Worm (Caenorhabditis elegans) whole organism, L2 larva: ENCODE measurements around the gene pals-16.
A peak's percentile ranks its signal among the peaks of the same experiment; 100 is the strongest.

ENCODE experiments used
- F13H6.1 ChIP-seq: sonication (generic microtip); optimal IDR thresholded peaks from 2 replicates; lab custom pipeline; 2016; ENCODE audit warnings: missing genetic modification characterization, missing compliant biosample characterization
- R02D3.7 ChIP-seq: fragments of 150-350 bp; optimal IDR thresholded peaks from 2 replicates; lab custom pipeline; 2014; ENCODE audit warnings: missing biosample characterization, missing genetic modification characterization
- Y55F3AM.14 ChIP-seq: fragments of 200-800 bp; sonication (Bioruptor generic); optimal IDR thresholded peaks from 2 replicates; lab custom pipeline; 2018; ENCODE audit warnings: mild to moderate bottlenecking, missing genetic modification characterization, missing compliant biosample characterization
- ZK546.5 ChIP-seq: sonication (generic microtip); optimal IDR thresholded peaks from 2 replicates; lab custom pipeline; 2017; ENCODE audit warnings: missing biosample characterization, missing genetic modification characterization
- alr-1 ChIP-seq: fragments of 150-350 bp; optimal IDR thresholded peaks from 2 replicates; lab custom pipeline; 2014; ENCODE audit warnings: missing biosample characterization, missing genetic modification characterization
- aly-2 ChIP-seq: fragments of 150-350 bp; optimal IDR thresholded peaks from 2 replicates; lab custom pipeline; 2014; ENCODE audit warnings: missing biosample characterization, missing genetic modification characterization
- ama-1 ChIP-seq: fragments of 150-350 bp; optimal IDR thresholded peaks from 2 replicates; lab custom pipeline; 2018; ENCODE audit warnings: inconsistent platforms
- blmp-1 ChIP-seq: sonication (generic microtip); optimal IDR thresholded peaks from 2 replicates; lab custom pipeline; 2017; ENCODE audit warnings: missing genetic modification characterization, mild to moderate bottlenecking, missing compliant biosample characterization, antibody characterized with exemption, moderate library complexity; ENCODE audit not compliant: insufficient read depth
- ceh-16 ChIP-seq: fragments of 150-350 bp; optimal IDR thresholded peaks from 2 replicates; lab custom pipeline; 2014; ENCODE audit warnings: missing biosample characterization, missing genetic modification characterization
- crh-2 ChIP-seq: sonication (generic microtip); optimal IDR thresholded peaks from 2 replicates; lab custom pipeline; 2017; ENCODE audit warnings: missing biosample characterization, missing genetic modification characterization
- elt-1 ChIP-seq: fragments of 150-350 bp; optimal IDR thresholded peaks from 2 replicates; lab custom pipeline; 2014; ENCODE audit warnings: missing biosample characterization, missing genetic modification characterization
- elt-3 ChIP-seq: sonication (generic microtip); optimal IDR thresholded peaks from 2 replicates; lab custom pipeline; 2017; ENCODE audit warnings: missing biosample characterization, missing genetic modification characterization
- fos-1 ChIP-seq: fragments of 150-350 bp; optimal IDR thresholded peaks from 2 replicates; lab custom pipeline; 2014; ENCODE audit warnings: missing biosample characterization, missing genetic modification characterization
- gmeb-1 ChIP-seq: fragments of 150-350 bp; optimal IDR thresholded peaks from 2 replicates; lab custom pipeline; 2014; ENCODE audit warnings: missing biosample characterization, missing genetic modification characterization
- lin-11 ChIP-seq: fragments of 150-350 bp; sonication (generic microtip); optimal IDR thresholded peaks from 2 replicates; lab custom pipeline; 2014; ENCODE audit warnings: missing biosample characterization, missing genetic modification characterization, inconsistent platforms, mixed read lengths
- lin-39 ChIP-seq: fragments of 150-350 bp; optimal IDR thresholded peaks from 2 replicates; lab custom pipeline; 2014; ENCODE audit warnings: missing biosample characterization, missing genetic modification reagents, missing genetic modification characterization
- lsy-2 ChIP-seq, 2 experiments: fragments of 150-350 bp in 1 of 2; sonication (generic microtip) in 1 of 2; optimal IDR thresholded peaks; 2 replicates each; lab custom pipeline; 2014 to 2017; ENCODE audit warnings: missing biosample characterization in 2 of 2, missing genetic modification characterization in 2 of 2
- mab-5 ChIP-seq: fragments of 150-350 bp; optimal IDR thresholded peaks from 2 replicates; lab custom pipeline; 2014; ENCODE audit warnings: missing biosample characterization, missing genetic modification characterization
- nhr-10 ChIP-seq: sonication (generic microtip); optimal IDR thresholded peaks from 2 replicates; lab custom pipeline; 2017; ENCODE audit warnings: missing biosample characterization, missing genetic modification characterization
- nhr-11 ChIP-seq: fragments of 150-350 bp; optimal IDR thresholded peaks from 2 replicates; lab custom pipeline; 2014; ENCODE audit warnings: missing biosample characterization, missing genetic modification characterization
- nhr-12 ChIP-seq: fragments of 150-350 bp; optimal IDR thresholded peaks from 2 replicates; lab custom pipeline; 2014; ENCODE audit warnings: missing biosample characterization, missing genetic modification characterization
- nhr-129 ChIP-seq: fragments of 150-350 bp; optimal IDR thresholded peaks from 2 replicates; lab custom pipeline; 2014; ENCODE audit warnings: missing biosample characterization, missing genetic modification characterization
- nhr-21 ChIP-seq: fragments of 150-350 bp; optimal IDR thresholded peaks from 2 replicates; lab custom pipeline; 2014; ENCODE audit warnings: missing biosample characterization, missing genetic modification characterization
- nhr-237 ChIP-seq: fragments of 150-350 bp; optimal IDR thresholded peaks from 2 replicates; lab custom pipeline; 2014; ENCODE audit warnings: missing biosample characterization, missing genetic modification characterization
- sem-4 ChIP-seq: fragments of 150-350 bp; optimal IDR thresholded peaks from 2 replicates; lab custom pipeline; 2014; ENCODE audit warnings: missing biosample characterization, missing genetic modification reagents, missing genetic modification characterization
- skn-1 ChIP-seq: sonication (generic microtip); optimal IDR thresholded peaks from 2 replicates; lab custom pipeline; 2017; ENCODE audit warnings: missing biosample characterization, missing genetic modification characterization
- sma-3 ChIP-seq: sonication (generic microtip); optimal IDR thresholded peaks from 2 replicates; lab custom pipeline; 2016; ENCODE audit warnings: missing genetic modification reagents, missing genetic modification characterization, missing compliant biosample characterization
- sma-9 ChIP-seq, 2 experiments: fragments of 150-350 bp in 1 of 2; sonication (generic microtip) in 1 of 2; optimal IDR thresholded peaks; 2 replicates each; lab custom pipeline; 2014 to 2016; ENCODE audit warnings: missing genetic modification characterization in 2 of 2, mild to moderate bottlenecking in 1 of 2, missing biosample characterization in 1 of 2, missing compliant biosample characterization in 1 of 2, missing genetic modification reagents in 1 of 2, moderate library complexity in 1 of 2
- unc-55 ChIP-seq: fragments of 150-350 bp; sonication (generic microtip); optimal IDR thresholded peaks from 3 replicates; lab custom pipeline; 2014; ENCODE audit warnings: missing biosample characterization, missing genetic modification reagents, missing genetic modification characterization
- unc-62 ChIP-seq: fragments of 150-350 bp; optimal IDR thresholded peaks from 2 replicates; lab custom pipeline; 2014; ENCODE audit warnings: missing biosample characterization, missing genetic modification reagents, missing genetic modification characterization
- ztf-4 ChIP-seq: fragments of 150-350 bp; optimal IDR thresholded peaks from 2 replicates; lab custom pipeline; 2014; ENCODE audit warnings: missing biosample characterization, missing genetic modification characterization

pals-16 gene

DNA sequence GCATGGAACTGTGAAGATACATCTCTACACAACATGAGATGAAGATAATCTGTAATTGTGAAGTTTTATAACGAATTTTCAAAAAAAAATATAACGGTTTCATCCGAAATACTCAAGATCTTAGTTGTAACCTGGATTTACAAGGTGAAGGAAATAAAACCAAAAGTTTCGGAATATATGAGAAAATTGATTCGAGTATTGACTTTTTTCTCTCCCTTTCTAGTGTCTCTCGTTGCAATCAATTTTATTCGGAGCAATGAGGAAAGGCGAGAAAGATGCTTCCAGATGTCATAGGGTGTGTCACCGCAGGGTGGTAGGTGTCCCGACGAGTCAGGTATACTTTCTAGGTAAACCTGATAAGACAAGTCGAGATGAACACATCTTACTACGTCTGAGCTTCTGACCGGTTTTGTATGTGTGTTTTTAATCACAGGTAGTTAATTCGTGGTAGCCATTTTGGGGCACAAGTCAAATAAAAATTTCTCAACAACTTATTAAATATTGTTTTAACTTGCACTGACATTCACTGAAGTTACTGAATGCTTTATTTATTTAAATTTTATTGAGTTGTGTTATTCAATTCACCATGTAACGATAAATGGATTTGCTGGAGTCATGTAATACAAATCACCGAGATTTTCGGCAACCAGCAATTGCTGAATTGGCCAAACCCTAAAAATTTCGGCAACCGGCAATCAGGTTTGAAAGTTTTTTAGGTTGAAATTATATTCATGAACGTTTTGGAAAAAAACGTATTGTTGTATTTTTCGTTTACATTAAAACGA is 11.3 kb upstream of the pals-16 start, which contains the start of gene pals-20:
TSS of gene pals-20 (minus strand) at position 51 of the 785 bp plus-strand sequence.
- TF ChIP-seq ZK546.5 (tag; lab: Kevin White, UChicago): no peak
- peak; percentile 67 for TF ChIP-seq fos-1
- TF ChIP-seq, all 48 proteins: peak for 1

DNA sequence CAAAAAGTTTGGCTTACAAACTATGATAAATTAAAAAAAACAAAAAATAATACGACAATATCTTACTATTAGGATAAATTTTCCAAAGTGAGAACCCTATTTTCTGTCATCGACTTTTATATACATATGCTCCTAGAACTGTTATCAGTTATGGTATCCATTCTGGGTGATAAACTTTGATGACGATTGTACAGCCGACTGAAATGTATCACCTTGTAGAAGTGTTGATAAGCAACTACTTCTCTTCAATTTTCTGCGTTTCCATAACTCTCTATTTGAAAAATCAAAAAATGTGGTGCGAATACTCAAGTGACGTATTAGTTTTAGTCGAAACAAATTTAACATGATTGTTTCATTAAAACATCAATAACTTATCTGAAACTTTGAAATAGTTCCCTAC is 9.8 kb upstream of the pals-16 start:
- TF ChIP-seq unc-55 (GFP tag; lab: Kevin White, UChicago) (no peak), nhr-21 (no peak), ceh-16 (tag; lab: Kevin White, UChicago) (no peak), fos-1 (peak; percentile 98), crh-2 (tag; lab: Kevin White, UChicago) (peak; percentile 10), mab-5 (tag; lab: Kevin White, UChicago) (no peak), sma-9 (GFP tag; optimal IDR thresholded peaks at IDR 0.05; lab: Kevin White, UChicago) (peak; percentile 37), sma-9 (tag; optimal IDR thresholded peaks at IDR 0.05; lab: Kevin White, UChicago) (no peak), ama-1 (lab: Kevin White, UChicago) (no peak), skn-1 (tag; lab: Kevin White, UChicago) (no peak), Y55F3AM.14 (GFP tag; lab: Kevin White, UChicago) (no peak), unc-62 (GFP tag; lab: Kevin White, UChicago) (no peak), nhr-11 (tag; lab: Kevin White, UChicago) (no peak)

DNA sequence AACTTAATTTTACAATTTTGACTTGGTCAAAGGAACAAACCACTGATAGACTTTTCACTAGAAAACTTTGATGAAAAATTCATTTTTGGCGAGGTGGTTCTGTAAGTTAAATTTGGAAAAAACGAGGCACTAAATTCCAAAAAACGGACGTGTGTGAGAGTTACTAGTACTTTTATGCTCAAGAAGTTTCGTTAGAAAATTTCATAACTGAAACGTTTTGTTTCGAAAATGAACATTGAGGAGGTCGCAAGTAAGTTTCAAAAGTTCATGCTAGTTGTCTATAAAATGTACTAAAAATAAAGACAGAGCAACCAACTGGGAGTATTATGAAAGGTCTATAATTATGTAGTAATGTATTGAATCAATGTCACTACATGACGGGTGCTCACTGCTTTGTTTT is 8.0 kb upstream of the pals-16 start, which contains the start of gene pals-17:
TSS of gene pals-17 (minus strand) at position 101 of the 400 bp plus-strand sequence.
- TF ChIP-seq alr-1 (tag; lab: Kevin White, UChicago) (no peak), skn-1 (tag; lab: Kevin White, UChicago) (no peak), lin-11 (tag; lab: Kevin White, UChicago) (no peak), elt-3 (tag; lab: Kevin White, UChicago) (no peak), aly-2 (no peak), lsy-2 (tag; optimal IDR thresholded peaks at IDR 0.05; lab: Kevin White, UChicago) (no peak), ceh-16 (tag; lab: Kevin White, UChicago) (no peak), R02D3.7 (tag; lab: Kevin White, UChicago) (no peak), nhr-129 (tag; lab: Kevin White, UChicago) (no peak), crh-2 (tag; lab: Kevin White, UChicago) (no peak)

DNA sequence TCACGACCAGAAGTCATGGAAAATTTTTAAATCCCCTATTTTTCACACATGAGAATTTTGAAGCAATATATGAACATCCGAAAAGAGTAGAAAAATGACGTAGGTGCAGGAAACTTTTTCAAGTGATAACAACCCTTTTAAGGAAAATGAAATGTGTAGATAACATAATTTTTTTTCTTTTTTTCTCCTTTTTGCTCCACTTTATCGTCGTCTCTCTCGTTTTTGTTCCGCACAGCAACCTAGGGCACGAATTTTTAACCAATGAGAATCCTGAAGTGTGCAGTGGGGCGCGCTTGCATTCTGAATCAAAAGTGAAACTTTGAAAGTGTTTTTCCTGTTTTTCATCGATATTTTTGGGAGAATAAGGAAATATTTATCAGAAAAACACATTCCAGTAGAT is 7.0 kb upstream of the pals-16 start:
- TF ChIP-seq nhr-237 (tag; lab: Kevin White, UChicago) (no peak), gmeb-1 (tag; lab: Kevin White, UChicago) (peak; percentile 21), F13H6.1 (tag; lab: Kevin White, UChicago) (peak; percentile 6), ama-1 (lab: Kevin White, UChicago) (no peak), nhr-11 (tag; lab: Kevin White, UChicago) (no peak), crh-2 (tag; lab: Kevin White, UChicago) (peak; percentile 44), fos-1 (peak; percentile 84), blmp-1 (tag; lab: Kevin White, UChicago) (no peak), sma-3 (GFP tag; lab: Kevin White, UChicago) (peak; percentile 26), sma-9 (GFP tag; optimal IDR thresholded peaks at IDR 0.05; lab: Kevin White, UChicago) (peak; percentile 2), sma-9 (tag; optimal IDR thresholded peaks at IDR 0.05; lab: Kevin White, UChicago) (no peak), lin-39 (tag; lab: Kevin White, UChicago) (no peak), sem-4 (tag; lab: Kevin White, UChicago) (no peak)
- TF ChIP-seq, all 48 proteins: peak for 6

DNA sequence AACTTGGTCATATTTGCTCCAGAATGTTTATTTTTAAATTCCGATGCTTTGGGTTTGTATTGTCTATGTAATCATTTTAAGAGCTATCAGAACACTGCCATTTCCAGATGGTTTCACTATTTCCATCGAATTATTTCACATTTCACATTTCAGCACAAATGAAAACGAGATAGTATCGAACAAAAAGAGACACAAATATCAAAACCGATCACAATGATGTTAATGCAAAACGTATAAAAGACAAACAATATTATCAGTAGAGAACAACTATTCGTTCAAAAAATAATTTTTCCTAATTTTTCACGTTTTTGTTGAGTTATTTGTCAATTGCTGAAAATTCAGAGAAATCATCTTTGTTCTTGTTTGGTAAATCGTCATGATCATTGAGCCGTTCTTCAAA is 4.4 kb upstream of the pals-16 start:
- TF ChIP-seq fos-1: peak; percentile 49
- no peak for TF ChIP-seq nhr-12 (tag; lab: Kevin White, UChicago)

DNA sequence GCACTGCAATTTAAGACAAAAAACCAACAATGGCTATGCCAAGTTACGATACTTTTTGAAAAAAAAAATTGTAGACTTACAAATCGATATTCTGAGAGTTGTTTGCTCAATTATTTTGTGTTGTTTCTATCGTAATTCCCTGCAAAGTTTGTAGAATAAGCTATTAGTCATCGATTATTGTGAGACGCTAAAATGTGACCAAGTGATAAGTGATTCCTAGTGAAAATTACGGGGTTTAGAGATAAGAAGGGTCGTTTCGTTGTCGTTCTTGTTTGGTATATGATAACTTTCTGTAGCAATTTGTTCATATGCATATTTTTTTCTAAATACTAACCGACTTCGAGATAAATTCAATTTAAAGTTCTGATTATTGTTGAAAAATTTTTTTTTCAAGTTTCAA is 1.6 kb upstream of the pals-16 start:
- TF ChIP-seq ztf-4: no peak
- TF ChIP-seq fos-1: peak; percentile 91
- peak; percentile 45 for TF ChIP-seq sma-9 (GFP tag; optimal IDR thresholded peaks at IDR 0.05; lab: Kevin White, UChicago)
- no peak for TF ChIP-seq sma-9 (tag; optimal IDR thresholded peaks at IDR 0.05; lab: Kevin White, UChicago)
- TF ChIP-seq sma-3 (GFP tag; lab: Kevin White, UChicago): no peak
- TF ChIP-seq crh-2 (tag; lab: Kevin White, UChicago): no peak
- TF ChIP-seq alr-1 (tag; lab: Kevin White, UChicago): no peak
- TF ChIP-seq elt-1 (tag; lab: Kevin White, UChicago): no peak
- no peak for TF ChIP-seq nhr-10
